Fruit fly (Drosophila melanogaster): ENCODE results near the gene del.
A peak's percentile ranks its signal among the peaks of the same experiment; 100 is the strongest.

Gene del

dm6 chr2L:21168295-21169159, 20.2 kb upstream of the del start, which contains the start of the genes mAcon1, CG43345 and CG43346 (continued):
- TF ChIP-seq CG31388 (GFP tag; optimal IDR thresholded peaks at IDR 0.05) (no peak), CG6272 (GFP tag; IDR thresholded peaks at IDR 0.05) (peak; percentile 60), Xrp1 (GFP tag; IDR thresholded peaks at IDR 0.05) (peak; percentile 79), Hsf (GFP tag; optimal IDR thresholded peaks at IDR 0.05) (peak; percentile 88), CG13775 (GFP tag; optimal IDR thresholded peaks at IDR 0.05) (peak; percentile 87), Dad (GFP tag; optimal IDR thresholded peaks at IDR 0.05) (peak; percentile 89), Fer2 (tag; optimal IDR thresholded peaks at IDR 0.05) (peak; percentile 70), CG4617 (GFP tag; optimal IDR thresholded peaks at IDR 0.05; ENCODE audit: borderline replicate concordance) (peak; percentile 63), crp (GFP tag; optimal IDR thresholded peaks at IDR 0.05) (peak in 1 of 2 experiments; percentile 80), CG3995 (GFP tag; optimal IDR thresholded peaks at IDR 0.05) (peak; percentile 46), maf-S (GFP tag; optimal IDR thresholded peaks at IDR 0.05) (peak; percentile 78), sr (GFP tag; IDR thresholded peaks at IDR 0.05) (peak; percentile 76; the same call in 2 of the 3 replicates), Aef1 (GFP tag; IDR thresholded peaks at IDR 0.05) (peak; percentile 51), zen2 (GFP tag; IDR thresholded peaks at IDR 0.05; ENCODE audit: partially characterized antibody) (no peak), CG7786 (GFP tag; optimal IDR thresholded peaks at IDR 0.05) (peak; percentile 90), slbo (GFP tag; IDR thresholded peaks at IDR 0.05) (peak; percentile 83), ssp (GFP tag; IDR thresholded peaks at IDR 0.05) (peak; percentile 55), CG7372 (GFP tag; IDR thresholded peaks at IDR 0.05) (peak; percentile 73), tap (tag; optimal IDR thresholded peaks at IDR 0.05) (no peak), Adf1 (GFP tag; IDR thresholded peaks at IDR 0.05) (peak; percentile 32), sug (tag; optimal IDR thresholded peaks at IDR 0.05) (peak; percentile 89), CG1603 (tag; optimal IDR thresholded peaks at IDR 0.05) (no peak), CG10431 (GFP tag; optimal IDR thresholded peaks at IDR 0.05) (peak; percentile 44), Ssrp (tag; optimal IDR thresholded peaks at IDR 0.05) (peak; percentile 70), CG4328 (GFP tag; optimal IDR thresholded peaks at IDR 0.05) (peak; percentile 77), lmd (GFP tag; IDR thresholded peaks at IDR 0.05) (peak; percentile 76), CG10321 (GFP tag; IDR thresholded peaks at IDR 0.05) (peak; percentile 47; the same call in 1 of the 2 replicates), CG7556 (GFP tag; optimal IDR thresholded peaks at IDR 0.05) (peak; percentile 76), Ptx1 (GFP tag; IDR thresholded peaks at IDR 0.05) (peak; percentile 78), Side (GFP tag; optimal IDR thresholded peaks at IDR 0.05) (peak; percentile 82), gce (GFP tag; IDR thresholded peaks at IDR 0.05) (no peak), CG10209 (GFP tag; optimal IDR thresholded peaks at IDR 0.05) (peak; percentile 80), CG1792 (GFP tag; optimal IDR thresholded peaks at IDR 0.05) (peak; percentile 83), hkb (optimal IDR thresholded peaks at IDR 0.05) (peak; percentile 51), hkb (GFP tag; IDR thresholded peaks at IDR 0.05) (peak; percentile 72), oc (tag; optimal IDR thresholded peaks at IDR 0.05) (no peak), ems (GFP tag; optimal IDR thresholded peaks at IDR 0.05) (peak; percentile 87), cg (GFP tag; optimal IDR thresholded peaks at IDR 0.05) (no peak), CG9797 (GFP tag; optimal IDR thresholded peaks at IDR 0.05) (peak; percentile 61), CG14050 (GFP tag; IDR thresholded peaks at IDR 0.05) (peak; percentile 27; the same call in 2 of the 3 replicates), CG2202 (tag; optimal IDR thresholded peaks at IDR 0.05) (peak; percentile 54), inv (GFP tag; IDR thresholded peaks at IDR 0.05; ENCODE audit: partially characterized antibody) (peak; percentile 31; the same call in 1 of the 2 replicates), crol (GFP tag; IDR thresholded peaks at IDR 0.05) (no peak), rib (GFP tag; IDR thresholded peaks at IDR 0.05) (no peak), corto (GFP tag; optimal IDR thresholded peaks at IDR 0.05) (no peak), bigmax (GFP tag; optimal IDR thresholded peaks at IDR 0.05) (peak; percentile 86), amos (GFP tag; IDR thresholded peaks at IDR 0.05; ENCODE audit: partially characterized antibody) (no peak), sc (optimal IDR thresholded peaks at IDR 0.05) (no peak), sc (GFP tag; optimal IDR thresholded peaks at IDR 0.05) (peak; percentile 68)
